Fruit fly (Drosophila melanogaster) whole organism, wandering third instar larva: ENCODE results near the gene Spn28Db.
A peak's percentile ranks its signal among the peaks of the same experiment; 100 is the strongest.

Experiments used
- CG9705 ChIP-seq: fragments of 200-800 bp; sonication (Bioruptor generic); optimal IDR thresholded peaks from 2 replicates; lab custom pipeline; 2018; ENCODE audit warnings: missing biosample characterization, mild to moderate bottlenecking, missing genetic modification characterization
- CrebA ChIP-seq: fragments of 200-800 bp; sonication (Bioruptor generic); optimal IDR thresholded peaks from 2 replicates; lab custom pipeline; 2016; ENCODE audit warnings: missing biosample characterization, mild to moderate bottlenecking, missing genetic modification characterization, borderline replicate concordance
- Dfd ChIP-seq: fragments of >200 bp; optimal IDR thresholded peaks from 2 replicates; lab custom pipeline; 2017; ENCODE audit warnings: missing biosample characterization, missing genetic modification characterization
- Dif ChIP-seq: fragments of 200-275, 200-300 bp; sonication (Bioruptor generic); optimal IDR thresholded peaks from 2 replicates; lab custom pipeline; 2018; ENCODE audit warnings: missing biosample characterization, missing genetic modification characterization; ENCODE audit not compliant: partially characterized antibody
- GATAd ChIP-seq: sonication (Bioruptor generic); optimal IDR thresholded peaks from 2 replicates; lab custom pipeline; 2016; ENCODE audit warnings: missing biosample characterization, missing genetic modification characterization
- HLH106 ChIP-seq: fragments of 200-800 bp; optimal IDR thresholded peaks from 3 replicates; lab custom pipeline; 2019; ENCODE audit warnings: missing biosample characterization, mild to moderate bottlenecking, missing genetic modification characterization, moderate library complexity
- Hnf4 ChIP-seq: fragments of 200-800 bp; sonication (Bioruptor generic); optimal IDR thresholded peaks from 2 replicates; lab custom pipeline; 2016; ENCODE audit warnings: missing biosample characterization, mild to moderate bottlenecking, missing genetic modification characterization
- Jra ChIP-seq: sonication (Bioruptor generic); optimal IDR thresholded peaks from 2 replicates; lab custom pipeline; 2016; ENCODE audit warnings: missing biosample characterization, missing genetic modification characterization
- Mio ChIP-seq: sonication (Bioruptor generic); optimal IDR thresholded peaks from 2 replicates; lab custom pipeline; 2016; ENCODE audit warnings: missing biosample characterization, missing genetic modification characterization
- Myc ChIP-seq: fragments of >200 bp; optimal IDR thresholded peaks from 2 replicates; lab custom pipeline; 2017
- Rel ChIP-seq, 2 experiments: fragments of 200-800 bp; sonication (Bioruptor generic) in 1 of 2; optimal IDR thresholded peaks; 2 replicates in 1 of 2; 3 replicates in 1 of 2; lab custom pipeline; 2016 to 2019; ENCODE audit warnings: mild to moderate bottlenecking in 2 of 2, missing biosample characterization in 2 of 2, missing genetic modification characterization in 2 of 2, moderate library complexity in 1 of 2
- Sp1 ChIP-seq: fragments of 200-800 bp; sonication (Bioruptor generic); optimal IDR thresholded peaks from 3 replicates; lab custom pipeline; 2019; ENCODE audit warnings: missing biosample characterization, mild to moderate bottlenecking, missing genetic modification characterization, moderate library complexity
- Vsx2 ChIP-seq: fragments of 200-300, 225-300 bp; sonication (Bioruptor generic); optimal IDR thresholded peaks from 2 replicates; lab custom pipeline; 2018; ENCODE audit warnings: missing biosample characterization, missing genetic modification characterization; ENCODE audit not compliant: partially characterized antibody
- br ChIP-seq: fragments of 200-800 bp; sonication (Bioruptor generic); optimal IDR thresholded peaks from 2 replicates; lab custom pipeline; 2016; ENCODE audit warnings: missing biosample characterization, missing genetic modification characterization
- brk ChIP-seq: fragments of 200-800 bp; sonication (Bioruptor generic); optimal IDR thresholded peaks from 2 replicates; lab custom pipeline; 2016; ENCODE audit warnings: missing biosample characterization, mild to moderate bottlenecking, missing genetic modification characterization
- dl ChIP-seq, 2 experiments: fragments of 175-275, 200-275 bp in 1 of 2; fragments of 200-275 bp in 1 of 2; sonication (Bioruptor generic); optimal IDR thresholded peaks; lab custom pipeline; 2018; ENCODE audit warnings: mild to moderate bottlenecking in 2 of 2, missing biosample characterization in 2 of 2, missing genetic modification characterization in 2 of 2, moderate library complexity in 2 of 2; ENCODE audit not compliant: partially characterized antibody in 2 of 2, insufficient read depth in 1 of 2
- dsf ChIP-seq: sonication (Bioruptor generic); optimal IDR thresholded peaks from 2 replicates; lab custom pipeline; 2016; ENCODE audit warnings: missing biosample characterization, missing genetic modification characterization, borderline replicate concordance
- ey ChIP-seq: fragments of 200-800 bp; sonication (Bioruptor generic); optimal IDR thresholded peaks from 2 replicates; lab custom pipeline; 2016; ENCODE audit warnings: missing biosample characterization, missing genetic modification characterization
- foxo ChIP-seq, 2 experiments: fragments of 200-800 bp; sonication (Bioruptor generic); optimal IDR thresholded peaks; 2 replicates in 1 of 2; 3 replicates in 1 of 2; lab custom pipeline; 2016 to 2017; ENCODE audit warnings: missing biosample characterization in 2 of 2, missing genetic modification characterization in 2 of 2
- h ChIP-seq: fragments of 200-800 bp; sonication (Bioruptor generic); optimal IDR thresholded peaks from 3 replicates; lab custom pipeline; 2016; ENCODE audit warnings: missing biosample characterization, mild to moderate bottlenecking, missing genetic modification characterization
- jim ChIP-seq: fragments of 175-275, 200-325 bp; sonication (Bioruptor generic); optimal IDR thresholded peaks from 2 replicates; lab custom pipeline; 2016; ENCODE audit warnings: missing biosample characterization, mild to moderate bottlenecking, missing genetic modification characterization
- pan ChIP-seq: fragments of >200 bp; optimal IDR thresholded peaks from 2 replicates; lab custom pipeline; 2017
- psq ChIP-seq: fragments of 200-800 bp; sonication (Bioruptor generic); optimal IDR thresholded peaks from 3 replicates; lab custom pipeline; 2017; ENCODE audit warnings: missing biosample characterization, mild to moderate bottlenecking, missing genetic modification characterization, moderate library complexity
- rgr ChIP-seq: fragments of 200-800 bp; sonication (Bioruptor generic); optimal IDR thresholded peaks from 3 replicates; lab custom pipeline; 2016; ENCODE audit warnings: missing biosample characterization, mild to moderate bottlenecking, missing genetic modification characterization
- sage ChIP-seq: fragments of 200-800 bp; sonication (Bioruptor generic); optimal IDR thresholded peaks from 2 replicates; lab custom pipeline; 2016; ENCODE audit warnings: missing biosample characterization, mild to moderate bottlenecking, missing genetic modification characterization
- sv ChIP-seq: fragments of 200-800 bp; sonication (Bioruptor generic); optimal IDR thresholded peaks from 3 replicates; lab custom pipeline; 2016; ENCODE audit warnings: missing biosample characterization, missing genetic modification characterization
- tai ChIP-seq: sonication (Bioruptor generic); optimal IDR thresholded peaks from 2 replicates; lab custom pipeline; 2016; ENCODE audit warnings: missing biosample characterization, missing genetic modification characterization
- usp ChIP-seq: fragments of >200 bp; optimal IDR thresholded peaks from 2 replicates; lab custom pipeline; 2017; ENCODE audit warnings: missing biosample characterization, missing genetic modification characterization
- woc ChIP-seq: sonication (Bioruptor generic); optimal IDR thresholded peaks from 2 replicates; lab custom pipeline; 2016; ENCODE audit warnings: missing biosample characterization, mild to moderate bottlenecking, missing genetic modification characterization

Gene Spn28Db

dm6 chr2L:7879292-7879894 lies 11.1 kb downstream of the Spn28Db start, which contains the start of gene spz3:
TSS of gene spz3 (minus strand) at chr2L:7879552.
- TF ChIP-seq jim (GFP tag; lab: Kevin White, UChicago), result no peak
- TF ChIP-seq GATAd (GFP tag; lab: Kevin White, UChicago), result no peak
- no peak for TF ChIP-seq Rel (GFP tag; optimal IDR thresholded peaks at IDR 0.05; lab: Kevin White, UChicago)
- TF ChIP-seq Rel (tag; optimal IDR thresholded peaks at IDR 0.05; lab: Kevin White, UChicago), result peak; percentile 35
- TF ChIP-seq usp (GFP tag; lab: Kevin White, UChicago), result no peak
- no peak for TF ChIP-seq Hnf4 (GFP tag; lab: Kevin White, UChicago)
- TF ChIP-seq Dif (GFP tag; lab: Kevin White, UChicago), result peak; percentile 8
- TF ChIP-seq Dfd (GFP tag; lab: Kevin White, UChicago), result no peak
- TF ChIP-seq br (GFP tag; lab: Kevin White, UChicago), result no peak
- TF ChIP-seq Mio (GFP tag; lab: Kevin White, UChicago), result no peak
- no peak for TF ChIP-seq HLH106 (tag; lab: Kevin White, UChicago)
- TF ChIP-seq sage (GFP tag; lab: Kevin White, UChicago), result peak; percentile 13
- TF ChIP-seq h (GFP tag; lab: Kevin White, UChicago), result peak; percentile 25
- TF ChIP-seq CG9705 (GFP tag; lab: Kevin White, UChicago), result no peak
- no peak for TF ChIP-seq Myc (lab: Kevin White, UChicago)
- no peak for TF ChIP-seq Vsx2
- TF ChIP-seq CrebA, result peak; percentile 50
- TF ChIP-seq Sp1 (GFP tag; lab: Kevin White, UChicago), result peak; percentile 74
- TF ChIP-seq pan (lab: Kevin White, UChicago), result no peak
- TF ChIP-seq foxo (GFP tag; optimal IDR thresholded peaks at IDR 0.05; lab: Kevin White, UChicago), result no peak
- TF ChIP-seq brk (GFP tag; lab: Kevin White, UChicago), result no peak
- peak; percentile 2 for TF ChIP-seq woc
- TF ChIP-seq, all 38 proteins: peak for 7

DNA sequence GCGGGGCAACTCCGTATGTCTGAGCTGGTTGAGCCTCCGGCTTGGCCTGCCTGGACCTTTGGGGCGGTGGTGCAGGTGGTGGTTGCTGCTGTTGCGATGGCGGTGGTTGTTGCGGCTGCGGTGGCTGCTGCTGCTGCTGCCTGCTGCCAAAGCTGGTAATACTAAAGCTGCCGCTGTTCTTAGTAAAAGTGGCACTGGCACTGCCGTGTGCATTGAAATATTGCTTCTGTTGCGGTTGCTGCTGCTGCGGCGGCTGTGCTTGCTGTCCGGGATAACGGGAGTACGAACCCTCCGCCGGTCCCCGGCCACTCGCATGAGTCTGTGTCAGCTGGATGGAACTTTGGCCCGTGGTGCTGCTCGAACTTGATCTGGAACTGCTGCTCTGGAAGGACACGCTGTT lies 12.1 kb downstream of the Spn28Db start:
- TF ChIP-seq pan (lab: Kevin White, UChicago) (no peak), Dfd (GFP tag; lab: Kevin White, UChicago) (peak; percentile 91)

DNA sequence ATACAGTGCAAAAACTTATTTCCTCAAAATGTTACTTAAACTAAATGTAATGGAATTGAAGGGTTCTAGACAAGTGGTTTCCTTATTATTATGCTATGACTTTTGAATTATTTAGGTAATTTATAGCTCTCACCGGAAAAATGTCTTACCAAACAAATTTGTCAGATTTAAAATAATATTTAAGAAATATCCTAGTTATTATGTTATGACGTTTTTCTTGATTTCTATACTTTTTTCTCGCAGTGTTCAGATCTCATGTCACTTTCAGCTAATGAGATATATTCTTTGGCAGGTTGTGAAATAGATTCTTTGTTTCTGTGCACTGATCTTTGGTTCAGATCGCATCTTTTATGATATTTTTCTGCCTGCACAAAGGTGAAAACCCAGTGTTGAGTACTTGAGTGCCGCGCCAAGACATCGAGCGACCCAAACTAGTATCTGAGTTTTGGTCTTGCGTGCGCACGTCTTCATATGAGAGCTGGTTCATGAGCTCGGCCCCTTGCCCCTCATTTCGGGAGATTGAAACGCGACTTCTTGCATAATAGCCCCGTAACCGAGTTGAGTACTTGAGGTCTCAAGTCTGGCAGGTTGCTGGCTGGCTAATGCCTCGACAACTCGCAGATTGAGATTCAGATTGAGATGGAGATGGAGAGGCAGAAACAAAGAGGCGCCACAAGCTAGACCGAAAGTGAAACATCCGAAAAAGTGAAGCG lies 13.8 kb downstream of the Spn28Db start:
- TF ChIP-seq Sp1 (GFP tag; lab: Kevin White, UChicago) (no peak), Jra (GFP tag; lab: Kevin White, UChicago) (no peak), dl (GFP tag; optimal IDR thresholded peaks at IDR 0.05; lab: Kevin White, UChicago; ENCODE audit: insufficient read depth in 1 of 2, partially characterized antibody in 2 of 2) (no peak), dsf (GFP tag; lab: Kevin White, UChicago) (no peak), CrebA (no peak), Vsx2 (no peak), ey (GFP tag; lab: Kevin White, UChicago) (no peak), Mio (GFP tag; lab: Kevin White, UChicago) (no peak), sv (GFP tag; lab: Kevin White, UChicago) (no peak), tai (GFP tag; lab: Kevin White, UChicago) (no peak), jim (GFP tag; lab: Kevin White, UChicago) (no peak), h (GFP tag; lab: Kevin White, UChicago) (no peak), CG9705 (GFP tag; lab: Kevin White, UChicago) (no peak)

- TF ChIP-seq h (GFP tag; lab: Kevin White, UChicago) (peak; percentile 45), pan (lab: Kevin White, UChicago) (no peak), foxo (GFP tag; optimal IDR thresholded peaks at IDR 0.05; lab: Kevin White, UChicago) (peak in 1 of 2 experiments; percentile 38), rgr (peak; percentile 9), HLH106 (tag; lab: Kevin White, UChicago) (peak; percentile 48), sage (GFP tag; lab: Kevin White, UChicago) (peak; percentile 5), Sp1 (GFP tag; lab: Kevin White, UChicago) (peak; percentile 38), psq (GFP tag; lab: Kevin White, UChicago) (peak; percentile 12), woc (no peak)
These were observed 14.8 kb downstream of the Spn28Db start for dm6 chr2L:7875676-7876075.
